Worm (Caenorhabditis elegans): ENCODE data around the gene cpsf-3.

The cpsf-3 gene

DNA sequence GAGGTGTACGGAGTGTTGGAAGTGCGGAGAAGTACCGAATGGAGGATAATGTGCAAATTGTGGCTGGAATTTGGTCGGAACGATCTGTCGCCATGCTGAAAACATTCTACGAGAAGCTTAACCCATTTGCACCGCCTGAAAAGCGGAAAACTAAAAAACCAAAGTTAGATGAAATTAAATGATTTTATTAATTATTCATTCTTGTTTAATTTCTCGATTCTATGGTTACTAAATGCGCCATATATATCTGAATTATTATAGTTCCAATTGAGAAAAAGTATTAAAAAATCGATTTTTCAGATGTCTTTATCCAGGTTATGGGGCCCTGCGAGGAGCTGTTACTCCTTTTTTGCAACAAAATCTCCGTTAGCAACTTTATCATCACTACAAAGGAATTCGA, 38.7 kb downstream of the cpsf-3 start, which contains the start of gene cox-11:
Gene cox-11 (plus strand): TSS at position 301 of the 400 bp plus-strand sequence.
- TF ChIP-seq nfya-2 (GFP tag; IDR thresholded peaks at IDR 0.05) (no peak), cebp-1 (GFP tag; IDR thresholded peaks at IDR 0.05) (no peak), cebp-1 (tag; optimal IDR thresholded peaks at IDR 0.05) (no peak), zfh-2 (GFP tag; conservative IDR thresholded peaks at IDR 0.05) (no peak), hrde-1 (tag; optimal IDR thresholded peaks at IDR 0.05; ENCODE audit: borderline replicate concordance) (no peak), ztf-18 (tag; optimal IDR thresholded peaks at IDR 0.05) (no peak)

ce11 chrIV:13243375-13243774, 39.3 kb downstream of the cpsf-3 start, which contains the start of gene JC8.4:
Gene JC8.4 (plus strand): TSS chrIV:13243675.
- TF ChIP-seq snpc-3.4 (tag; optimal IDR thresholded peaks at IDR 0.05) (no peak), ztf-28 (GFP tag; IDR thresholded peaks at IDR 0.05) (no peak), madf-3 (GFP tag; IDR thresholded peaks at IDR 0.05) (no peak), athp-1 (tag; optimal IDR thresholded peaks at IDR 0.05) (no peak), ccch-3 (GFP tag; optimal IDR thresholded peaks at IDR 0.05) (no peak)

DNA sequence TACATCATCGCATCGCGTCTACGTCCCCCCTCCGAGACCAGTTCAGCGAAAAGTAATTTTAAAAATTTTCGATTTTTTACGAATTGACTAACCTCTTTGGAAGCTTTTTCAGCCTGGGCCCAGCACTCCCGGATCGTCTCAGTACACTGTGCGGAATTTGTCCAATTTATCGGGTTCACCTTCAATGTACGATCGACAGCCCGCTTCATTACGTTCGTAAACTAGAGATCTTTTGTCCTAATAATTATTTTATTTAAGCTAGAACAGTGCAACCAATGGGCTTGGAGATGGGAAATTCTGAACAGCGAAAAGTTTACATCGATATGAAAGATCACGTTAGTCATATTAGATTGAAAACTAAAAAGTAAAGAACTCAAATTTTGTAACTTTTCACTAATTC, 41.3 kb downstream of the cpsf-3 start:
- TF ChIP-seq lin-26 (GFP tag; IDR thresholded peaks at IDR 0.05): no peak
- no peak for TF ChIP-seq Y53F4B.3 (GFP tag; IDR thresholded peaks at IDR 0.05)
- TF ChIP-seq rpc-1 (optimal IDR thresholded peaks at IDR 0.05): no peak
- TF ChIP-seq rpc-1 (tag; optimal IDR thresholded peaks at IDR 0.05): no peak
- TF ChIP-seq ceh-58 (GFP tag; IDR thresholded peaks at IDR 0.05): no peak
- TF ChIP-seq ztf-18 (tag; optimal IDR thresholded peaks at IDR 0.05): no peak

DNA sequence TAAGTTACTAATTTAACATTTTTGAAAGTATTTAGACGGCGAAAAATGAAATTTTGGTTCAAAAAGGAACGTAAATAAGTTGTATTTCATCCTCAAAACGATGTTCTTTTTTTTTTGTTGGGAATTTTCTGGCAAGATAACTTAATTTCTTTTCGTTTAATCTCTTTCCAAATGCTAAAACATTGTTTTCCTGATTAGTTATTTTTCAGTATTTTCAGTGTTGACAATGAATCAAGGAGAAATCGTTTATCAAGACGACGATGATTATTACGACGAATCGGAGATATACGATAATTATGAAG, 41.9 kb downstream of the cpsf-3 start, which contains the start of gene lin-54:
Gene lin-54 (plus strand): TSS at position 203 of the 302 bp plus-strand sequence.
- no peak for TF ChIP-seq B0035.1 (tag; optimal IDR thresholded peaks at IDR 0.05)
- TF ChIP-seq lin-54 (GFP tag; optimal IDR thresholded peaks at IDR 0.05): no peak
- TF ChIP-seq dox-1 (GFP tag; IDR thresholded peaks at IDR 0.05): no peak
- no peak for TF ChIP-seq egl-18 (GFP tag; IDR thresholded peaks at IDR 0.05)
- TF ChIP-seq mes-4 (tag; optimal IDR thresholded peaks at IDR 0.05): no peak
- TF ChIP-seq rec-8 (tag; optimal IDR thresholded peaks at IDR 0.05): no peak

ce11 chrIV:13240078-13240841, 42.4 kb downstream of the cpsf-3 start, which contains the start of gene rpl-12:
Gene rpl-12 (minus strand): TSS chrIV:13240651.
- TF ChIP-seq ceh-27 (GFP tag; optimal IDR thresholded peaks at IDR 0.05) (peak; percentile 98), tbp1 (GFP tag; optimal IDR thresholded peaks at IDR 0.05) (peak; percentile 79), ceh-100 (GFP tag; IDR thresholded peaks at IDR 0.05) (peak; percentile 87), him-1 (tag; optimal IDR thresholded peaks at IDR 0.05) (peak; percentile 66), tlf-1 (GFP tag; optimal IDR thresholded peaks at IDR 0.05) (peak; percentile 99), sdz-38 (tag; optimal IDR thresholded peaks at IDR 0.05) (no peak), nhr-27 (tag; optimal IDR thresholded peaks at IDR 0.05) (peak; percentile 7), lsl-1 (GFP tag; optimal IDR thresholded peaks at IDR 0.05) (peak; percentile 86), nfyb-1 (GFP tag; IDR thresholded peaks at IDR 0.05) (peak; percentile 98), T07F8.4 (tag; optimal IDR thresholded peaks at IDR 0.05) (peak; percentile 44), nhr-120 (GFP tag; IDR thresholded peaks at IDR 0.05) (no peak), Y79H2A.3 (GFP tag; conservative IDR thresholded peaks at IDR 0.05) (0 out of 2 replicates have a peak, but pooled peaks have one; percentile 57), F23B12.7 (tag; optimal IDR thresholded peaks at IDR 0.05; ENCODE audit: insufficient read depth) (peak; percentile 97), zfh-2 (GFP tag; conservative IDR thresholded peaks at IDR 0.05) (peak; percentile 75), ceh-91 (GFP tag; IDR thresholded peaks at IDR 0.05) (peak; percentile 95), F39B2.1 (GFP tag; IDR thresholded peaks at IDR 0.05) (peak; percentile 79; the same call in 1 of the 2 replicates), F22D6.2 (tag; optimal IDR thresholded peaks at IDR 0.05) (peak; percentile 93), hmg-1.2 (GFP tag; IDR thresholded peaks at IDR 0.05) (peak; percentile 97), repo-1 (tag; optimal IDR thresholded peaks at IDR 0.05) (peak; percentile 96), ztf-26 (tag; optimal IDR thresholded peaks at IDR 0.05) (peak; percentile 97), pbrm-1 (GFP tag; IDR thresholded peaks at IDR 0.05) (peak; percentile 98)
